Worm (Caenorhabditis elegans): ENCODE data around the gene F38A1.11.

Gene F38A1.11

ce11 chrIV:1246762-1247436 is at the start of gene F38A1.11, which contains the start of gene clec-165:
Gene F38A1.11, plus strand, starts transcription at chrIV:1247386.
Gene clec-165, minus strand, starts transcription at chrIV:1246886.
- no peak for TF ChIP-seq unc-62 (GFP tag; optimal IDR thresholded peaks at IDR 0.05)

ce11 chrIV:1199501-1199900 is 47.7 kb upstream of the F38A1.11 start:
- TF ChIP-seq unc-62 (GFP tag; optimal IDR thresholded peaks at IDR 0.05): no peak

- no peak for TF ChIP-seq unc-62 (GFP tag; optimal IDR thresholded peaks at IDR 0.05)
Measured at ce11 chrIV:1204870-1205269, 42.3 kb upstream of the F38A1.11 start, which contains the start of gene dsl-2. Gene dsl-2, minus strand, starts transcription at chrIV:1204970.

ce11 chrIV:1207980-1208379 is 39.2 kb upstream of the F38A1.11 start, which contains the start of gene dsl-1:
Gene dsl-1, minus strand, starts transcription at chrIV:1208080.
- TF ChIP-seq unc-62 (GFP tag; optimal IDR thresholded peaks at IDR 0.05): no peak

ce11 chrIV:1209320-1209719 is 37.9 kb upstream of the F38A1.11 start:
- TF ChIP-seq unc-62 (GFP tag; optimal IDR thresholded peaks at IDR 0.05): no peak

- no peak for TF ChIP-seq unc-62 (GFP tag; optimal IDR thresholded peaks at IDR 0.05)
Measured at ce11 chrIV:1209813-1210212, 37.4 kb upstream of the F38A1.11 start.

- TF ChIP-seq unc-62 (GFP tag; optimal IDR thresholded peaks at IDR 0.05): no peak
Measured at ce11 chrIV:1211902-1212301, 35.3 kb upstream of the F38A1.11 start.

- no peak for TF ChIP-seq unc-62 (GFP tag; optimal IDR thresholded peaks at IDR 0.05)
Measured at ce11 chrIV:1212357-1212756, 34.8 kb upstream of the F38A1.11 start.

ce11 chrIV:1213192-1213591 is 34.0 kb upstream of the F38A1.11 start:
- TF ChIP-seq unc-62 (GFP tag; optimal IDR thresholded peaks at IDR 0.05): no peak

- TF ChIP-seq unc-62 (GFP tag; optimal IDR thresholded peaks at IDR 0.05): no peak
Measured at ce11 chrIV:1215536-1215935, 31.6 kb upstream of the F38A1.11 start.

- TF ChIP-seq unc-62 (GFP tag; optimal IDR thresholded peaks at IDR 0.05): no peak
Measured at ce11 chrIV:1216290-1216689, 30.9 kb upstream of the F38A1.11 start, which contains the start of gene W09G12.9. Gene W09G12.9, plus strand, starts transcription at chrIV:1216590.

- no peak for TF ChIP-seq unc-62 (GFP tag; optimal IDR thresholded peaks at IDR 0.05)
Measured at ce11 chrIV:1221167-1221566, 26.0 kb upstream of the F38A1.11 start, which contains the start of gene W09G12.10. Gene W09G12.10, minus strand, starts transcription at chrIV:1221287.

- TF ChIP-seq unc-62 (GFP tag; optimal IDR thresholded peaks at IDR 0.05): no peak
Measured at ce11 chrIV:1224781-1225180, 22.4 kb upstream of the F38A1.11 start.

ce11 chrIV:1225596-1226232 is 21.5 kb upstream of the F38A1.11 start, which contains the start of gene W09G12.8:
Gene W09G12.8, plus strand, starts transcription at chrIV:1226182.
- TF ChIP-seq unc-62 (GFP tag; optimal IDR thresholded peaks at IDR 0.05): no peak

ce11 chrIV:1228675-1229130 is 18.5 kb upstream of the F38A1.11 start, which contains the start of gene W09G12.7:
Gene W09G12.7, plus strand, starts transcription at chrIV:1229080.
- no peak for TF ChIP-seq unc-62 (GFP tag; optimal IDR thresholded peaks at IDR 0.05)

ce11 chrIV:1231589-1231988 is 15.6 kb upstream of the F38A1.11 start, which contains the start of gene W09G12.6:
Gene W09G12.6, plus strand, starts transcription at chrIV:1231889.
- no peak for TF ChIP-seq unc-62 (GFP tag; optimal IDR thresholded peaks at IDR 0.05)
